Worm (Caenorhabditis elegans) whole organism, young adult: ENCODE data around the gene ZC302.3.

ENCODE experiments used
- D2030.7 ChIP-seq: fragments of 200-800 bp; sonication (Bioruptor generic); IDR thresholded peaks from 2 replicates; pipeline ENCODE4 v1.3.6; 2022; ENCODE audit warnings: missing genetic modification reagents, missing genetic modification characterization, missing compliant biosample characterization
- F23B12.7 ChIP-seq: sonication (generic microtip); optimal IDR thresholded peaks from 2 replicates; lab custom pipeline; 2017; ENCODE audit warnings: missing genetic modification characterization, mild to moderate bottlenecking, missing compliant biosample characterization, antibody characterized with exemption, moderate library complexity; ENCODE audit not compliant: insufficient read depth
- F39B2.1 ChIP-seq: fragments of 200-800 bp; sonication (Bioruptor generic); IDR thresholded peaks from 2 replicates; pipeline ENCODE4 v1.3.6; 2022; ENCODE audit warnings: missing genetic modification reagents, missing genetic modification characterization, missing compliant biosample characterization
- F57A8.1 ChIP-seq: fragments of 200-800 bp; sonication (Bioruptor generic); optimal IDR thresholded peaks from 2 replicates; lab custom pipeline; 2018; ENCODE audit warnings: mild to moderate bottlenecking, missing genetic modification characterization, moderate library complexity, missing compliant biosample characterization
- Y56A3A.18 ChIP-seq: fragments of 200-800 bp; sonication (Bioruptor generic); IDR thresholded peaks from 2 replicates; pipeline ENCODE4 v1.3.6; 2022; ENCODE audit warnings: missing genetic modification reagents, missing genetic modification characterization, missing compliant biosample characterization
- Y67H2A.10 ChIP-seq: fragments of 200-800 bp; sonication (Bioruptor generic); conservative IDR thresholded peaks from 2 replicates; pipeline ENCODE4 v1.3.6; 2022; ENCODE audit warnings: missing genetic modification reagents, missing genetic modification characterization, missing compliant biosample characterization
- akir-1 ChIP-seq: fragments of 200-800 bp; sonication (Bioruptor generic); optimal IDR thresholded peaks from 2 replicates; lab custom pipeline; 2018; ENCODE audit warnings: mild to moderate bottlenecking, missing genetic modification characterization, moderate library complexity, missing compliant biosample characterization
- atf-7 ChIP-seq: sonication (generic microtip); optimal IDR thresholded peaks from 2 replicates; lab custom pipeline; 2017; ENCODE audit warnings: mild to moderate bottlenecking, missing genetic modification characterization, missing compliant biosample characterization
- attf-3 ChIP-seq: fragments of 200-800 bp; sonication (Bioruptor generic); conservative IDR thresholded peaks from 2 replicates; pipeline ENCODE4 v1.3.6; 2022; ENCODE audit warnings: missing genetic modification reagents, missing genetic modification characterization, missing compliant biosample characterization
- attf-5 ChIP-seq: fragments of 200-800 bp; sonication (Bioruptor generic); optimal IDR thresholded peaks from 2 replicates; lab custom pipeline; 2018; ENCODE audit warnings: mild to moderate bottlenecking, missing genetic modification characterization, missing compliant biosample characterization
- cebp-1 ChIP-seq, 2 experiments: fragments of 200-800 bp in 1 of 2; sonication (Bioruptor generic) in 1 of 2; sonication (generic microtip) in 1 of 2; IDR thresholded peaks in 1 of 2; optimal IDR thresholded peaks in 1 of 2; 2 replicates each; pipeline versions ENCODE4 v1.3.6 to Lab custom; 2017 to 2022; ENCODE audit warnings: missing compliant biosample characterization in 2 of 2, missing genetic modification characterization in 2 of 2, mild to moderate bottlenecking in 1 of 2, missing genetic modification reagents in 1 of 2, moderate library complexity in 1 of 2
- cebp-2 ChIP-seq: fragments of 200-800 bp; sonication (Bioruptor generic); IDR thresholded peaks from 2 replicates; pipeline ENCODE4 v1.3.6; 2022; ENCODE audit warnings: missing genetic modification characterization, missing compliant biosample characterization
- ceh-40 ChIP-seq: fragments of 200-800 bp; sonication (Bioruptor generic); IDR thresholded peaks from 2 replicates; pipeline ENCODE4 v1.3.6; 2022; ENCODE audit warnings: missing genetic modification characterization, missing compliant biosample characterization
- ceh-58 ChIP-seq: fragments of 200-800 bp; sonication (Bioruptor generic); IDR thresholded peaks from 2 replicates; pipeline ENCODE4 v1.3.6; 2022; ENCODE audit warnings: missing genetic modification characterization, missing compliant biosample characterization
- chd-7 ChIP-seq: sonication (generic microtip); optimal IDR thresholded peaks from 2 replicates; lab custom pipeline; 2016; ENCODE audit warnings: mild to moderate bottlenecking, missing genetic modification characterization, moderate library complexity, missing compliant biosample characterization
- efl-1 ChIP-seq: fragments of 150-350 bp; optimal IDR thresholded peaks from 2 replicates; lab custom pipeline; 2014; ENCODE audit warnings: missing biosample characterization, missing genetic modification reagents, missing genetic modification characterization
- egl-44 ChIP-seq: fragments of 200-800 bp; sonication (Bioruptor generic); IDR thresholded peaks from 2 replicates; pipeline ENCODE4 v1.3.6; 2022; ENCODE audit warnings: missing genetic modification reagents, missing genetic modification characterization, missing compliant biosample characterization
- gei-17 ChIP-seq: fragments of 200-800 bp; sonication (Bioruptor generic); optimal IDR thresholded peaks from 2 replicates; lab custom pipeline; 2018; ENCODE audit warnings: mild to moderate bottlenecking, missing genetic modification characterization, missing compliant biosample characterization
- hlh-12 ChIP-seq: sonication (generic microtip); optimal IDR thresholded peaks from 2 replicates; lab custom pipeline; 2016; ENCODE audit warnings: missing genetic modification characterization, missing compliant biosample characterization
- hmg-1.2 ChIP-seq: fragments of 200-800 bp; sonication (Bioruptor generic); IDR thresholded peaks from 2 replicates; pipeline ENCODE4 v1.3.6; 2022; ENCODE audit warnings: missing genetic modification reagents, missing genetic modification characterization, missing compliant biosample characterization
- hrde-1 ChIP-seq: sonication (generic microtip); optimal IDR thresholded peaks from 2 replicates; lab custom pipeline; 2016; ENCODE audit warnings: missing genetic modification characterization, mild to moderate bottlenecking, missing compliant biosample characterization, moderate library complexity, missing genotype, missing genetic modification reagents, borderline replicate concordance
- lag-1 ChIP-seq: fragments of 200-800 bp; sonication (Bioruptor generic); IDR thresholded peaks from 2 replicates; pipeline ENCODE4 v1.3.6; 2022; ENCODE audit warnings: missing genetic modification reagents, missing genetic modification characterization, missing compliant biosample characterization
- let-526 ChIP-seq: fragments of 200-800 bp; sonication (Bioruptor generic); IDR thresholded peaks from 2 replicates; pipeline ENCODE4 v1.3.6; 2022; ENCODE audit warnings: missing genetic modification reagents, missing genetic modification characterization, missing compliant biosample characterization
- lin-35 ChIP-seq, 3 experiments: fragments of 150-350 bp in 2 of 3; sonication (generic microtip) in 1 of 3; optimal IDR thresholded peaks; 2 replicates each; lab custom pipeline; 2014 to 2018; ENCODE audit warnings: missing biosample characterization in 3 of 3, missing genetic modification characterization in 3 of 3, missing genetic modification reagents in 3 of 3
- lin-54 ChIP-seq: fragments of 200-800 bp; sonication (Bioruptor generic); optimal IDR thresholded peaks from 2 replicates; lab custom pipeline; 2018; ENCODE audit warnings: mild to moderate bottlenecking, missing genetic modification characterization, missing compliant biosample characterization
- lsl-1 ChIP-seq: fragments of 200-800 bp; sonication (Bioruptor generic); optimal IDR thresholded peaks from 2 replicates; lab custom pipeline; 2018; ENCODE audit warnings: mild to moderate bottlenecking, missing genetic modification characterization, moderate library complexity, missing compliant biosample characterization
- mel-28 ChIP-seq: sonication (generic microtip); optimal IDR thresholded peaks from 2 replicates; lab custom pipeline; 2016; ENCODE audit warnings: borderline replicate concordance, mild to moderate bottlenecking, missing genetic modification characterization, missing compliant biosample characterization
- mes-4 ChIP-seq: sonication (generic microtip); optimal IDR thresholded peaks from 2 replicates; lab custom pipeline; 2016; ENCODE audit warnings: missing genotype, missing genetic modification characterization, missing compliant biosample characterization
- nfya-2 ChIP-seq: fragments of 200-800 bp; sonication (Bioruptor generic); IDR thresholded peaks from 2 replicates; pipeline ENCODE4 v1.3.6; 2022; ENCODE audit warnings: missing genetic modification reagents, missing genetic modification characterization, missing compliant biosample characterization
- nfyb-1 ChIP-seq: fragments of 200-800 bp; sonication (Bioruptor generic); IDR thresholded peaks from 2 replicates; pipeline ENCODE4 v1.3.6; 2022; ENCODE audit warnings: missing genetic modification reagents, missing genetic modification characterization, missing compliant biosample characterization
- nhr-27 ChIP-seq: fragments of 200-800 bp; sonication (Bioruptor generic); optimal IDR thresholded peaks from 2 replicates; lab custom pipeline; 2018; ENCODE audit warnings: mild to moderate bottlenecking, missing genetic modification characterization, moderate library complexity, missing compliant biosample characterization
- pha-4 ChIP-seq: fragments of 150-350 bp; sonication (generic microtip); optimal IDR thresholded peaks from 2 replicates; lab custom pipeline; 2014; ENCODE audit warnings: missing biosample characterization, missing genetic modification reagents, missing genetic modification characterization
- repo-1 ChIP-seq: sonication (generic microtip); optimal IDR thresholded peaks from 2 replicates; lab custom pipeline; 2017; ENCODE audit warnings: mild to moderate bottlenecking, missing genetic modification characterization, missing compliant biosample characterization
- snpc-1.1 ChIP-seq: sonication (generic microtip); optimal IDR thresholded peaks from 2 replicates; lab custom pipeline; 2017; ENCODE audit warnings: missing genetic modification characterization, mild to moderate bottlenecking, missing compliant biosample characterization, antibody characterized with exemption, moderate library complexity, missing genotype, missing genetic modification reagents; ENCODE audit not compliant: insufficient read depth
- somi-1 ChIP-seq: fragments of 200-800 bp; sonication (Bioruptor generic); optimal IDR thresholded peaks from 2 replicates; lab custom pipeline; 2018; ENCODE audit warnings: mild to moderate bottlenecking, missing genetic modification characterization, missing compliant biosample characterization
- ztf-6 ChIP-seq: fragments of 200-800 bp; sonication (Bioruptor generic); IDR thresholded peaks from 2 replicates; pipeline ENCODE4 v1.3.6; 2022; ENCODE audit warnings: missing genetic modification reagents, missing genetic modification characterization, missing compliant biosample characterization

The ZC302.3 gene

ce11 chrV:10768892-10769291 lies 27.6 kb upstream of the ZC302.3 start:
- TF ChIP-seq nhr-27 (tag; lab: Kevin White, UChicago) (no peak), hmg-1.2 (GFP tag; lab: Robert Waterston, UW) (no peak), lsl-1 (GFP tag; lab: Kevin White, UChicago) (no peak), let-526 (no peak), akir-1 (GFP tag; lab: Kevin White, UChicago) (no peak), cebp-2 (GFP tag; lab: Robert Waterston, UW) (no peak), lin-35 (GFP tag; optimal IDR thresholded peaks at IDR 0.05; lab: Kevin White, UChicago) (no peak), cebp-1 (GFP tag; IDR thresholded peaks at IDR 0.05; lab: Robert Waterston, UW) (no peak), cebp-1 (tag; optimal IDR thresholded peaks at IDR 0.05; lab: Kevin White, UChicago) (no peak), attf-3 (GFP tag; lab: Robert Waterston, UW) (no peak), Y67H2A.10 (GFP tag; lab: Robert Waterston, UW) (no peak), lag-1 (GFP tag; lab: Robert Waterston, UW) (no peak), gei-17 (GFP tag; lab: Kevin White, UChicago) (no peak)

DNA sequence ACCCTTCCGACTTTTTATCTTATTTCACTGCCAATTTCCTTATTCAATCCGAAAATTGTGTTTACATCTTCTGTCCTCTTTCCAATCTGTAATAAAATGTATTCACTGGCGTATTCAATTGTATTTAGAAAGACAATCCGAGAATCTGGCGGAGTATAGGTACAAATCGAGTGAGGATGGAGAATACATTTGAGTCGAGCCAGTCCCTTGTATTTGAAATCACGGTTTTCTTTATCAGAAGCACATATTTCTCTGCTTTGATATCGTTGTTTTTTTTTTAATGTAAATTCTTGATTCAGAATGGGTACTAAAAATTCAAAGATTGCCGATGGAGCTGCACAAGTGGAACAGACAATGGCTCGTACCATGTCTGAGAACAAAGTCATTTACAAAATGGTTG lies 22.8 kb upstream of the ZC302.3 start, which contains the start of gene ocr-1:
ocr-1 (plus strand) TSS at position 301 of the 400 bp plus-strand sequence.
- TF ChIP-seq efl-1 (GFP tag; lab: Kevin White, UChicago) (no peak), hlh-12 (tag; lab: Kevin White, UChicago) (no peak), nfya-2 (GFP tag; lab: Robert Waterston, UW) (no peak), D2030.7 (GFP tag; lab: Robert Waterston, UW) (no peak), repo-1 (tag; lab: Kevin White, UChicago) (no peak), lin-54 (GFP tag; lab: Kevin White, UChicago) (no peak), pha-4 (tag; lab: Kevin White, UChicago) (no peak), let-526 (no peak), attf-5 (GFP tag; lab: Kevin White, UChicago) (no peak), nfyb-1 (GFP tag; lab: Robert Waterston, UW) (no peak), F57A8.1 (GFP tag; lab: Kevin White, UChicago) (no peak), mel-28 (tag; lab: Kevin White, UChicago) (no peak), ztf-6 (GFP tag; lab: Robert Waterston, UW) (no peak), F39B2.1 (GFP tag; lab: Robert Waterston, UW) (no peak), atf-7 (tag; lab: Kevin White, UChicago) (no peak), ceh-58 (no peak), egl-44 (no peak)

DNA sequence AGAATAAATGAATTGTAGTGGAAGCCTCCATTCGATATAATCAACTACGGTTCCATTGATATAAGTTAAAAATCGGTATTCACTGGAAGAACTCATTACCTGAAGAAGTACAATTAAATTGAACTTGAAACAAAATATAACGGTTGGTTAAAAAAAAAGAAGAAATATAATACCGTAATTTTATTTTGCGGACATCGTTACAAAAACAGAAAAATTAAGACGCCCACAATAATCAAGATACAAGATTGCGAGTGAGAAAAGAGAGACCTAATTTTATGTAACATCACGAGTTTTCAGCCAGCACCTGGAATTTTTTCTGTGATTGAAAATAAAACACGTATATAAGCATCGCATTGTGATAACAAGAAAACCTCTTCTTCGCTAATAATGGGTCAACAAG lies 21.4 kb upstream of the ZC302.3 start, which contains the start of gene sre-6:
sre-6 (minus strand) TSS at position 101 of the 400 bp plus-strand sequence.
- TF ChIP-seq hrde-1 = no peak
- no peak for TF ChIP-seq F23B12.7 (tag; lab: Kevin White, UChicago)
- no peak for TF ChIP-seq snpc-1.1
- TF ChIP-seq ceh-40 (GFP tag; lab: Robert Waterston, UW) = no peak
- no peak for TF ChIP-seq chd-7
- TF ChIP-seq mes-4 (tag; lab: Kevin White, UChicago) = no peak
- TF ChIP-seq akir-1 (GFP tag; lab: Kevin White, UChicago) = no peak
- TF ChIP-seq Y56A3A.18 (GFP tag; lab: Robert Waterston, UW) = no peak
- no peak for TF ChIP-seq Y67H2A.10 (GFP tag; lab: Robert Waterston, UW)
- TF ChIP-seq somi-1 (GFP tag; lab: Kevin White, UChicago) = no peak
- TF ChIP-seq hmg-1.2 (GFP tag; lab: Robert Waterston, UW) = no peak
